Worm (Caenorhabditis elegans) whole organism, midembryonic: ENCODE data around the gene srx-135.

ENCODE experiments used
- T22C8.4 ChIP-seq: fragments of 200-800 bp; sonication (Bioruptor generic); IDR thresholded peaks from 2 replicates; pipeline ENCODE4 v1.3.6; 2022; ENCODE audit warnings: missing genetic modification characterization, missing compliant biosample characterization
- cog-1 ChIP-seq: sonication (generic microtip); optimal IDR thresholded peaks from 2 replicates; lab custom pipeline; 2016; ENCODE audit warnings: missing genetic modification characterization, missing compliant biosample characterization
- flt-1 ChIP-seq: fragments of 200-800 bp; sonication (Bioruptor generic); IDR thresholded peaks from 2 replicates; pipeline ENCODE4 v1.3.6; 2022; ENCODE audit warnings: missing genetic modification characterization, missing compliant biosample characterization
- klf-2 ChIP-seq: fragments of 200-800 bp; sonication (Bioruptor generic); conservative IDR thresholded peaks from 2 replicates; pipeline ENCODE4 v1.3.6; 2022; ENCODE audit warnings: missing genetic modification reagents, missing genetic modification characterization, missing compliant biosample characterization
- med-1 ChIP-seq: sonication (generic microtip); optimal IDR thresholded peaks from 2 replicates; lab custom pipeline; 2017; ENCODE audit warnings: missing genetic modification characterization, mild to moderate bottlenecking, missing compliant biosample characterization, antibody characterized with exemption, missing genetic modification reagents; ENCODE audit not compliant: insufficient read depth
- ref-1 ChIP-seq: fragments of 200-800 bp; sonication (Bioruptor generic); conservative IDR thresholded peaks from 2 replicates; pipeline ENCODE4 v1.3.6; 2022; ENCODE audit warnings: missing genetic modification reagents, missing genetic modification characterization, missing compliant biosample characterization
- tab-1 ChIP-seq: fragments of 200-800 bp; sonication (Bioruptor generic); IDR thresholded peaks from 2 replicates; pipeline ENCODE4 v1.3.6; 2022; ENCODE audit warnings: missing genetic modification characterization, missing compliant biosample characterization
- ztf-23 ChIP-seq: fragments of 200-800 bp; sonication (Bioruptor generic); IDR thresholded peaks from 2 replicates; pipeline ENCODE4 v1.3.6; 2022; ENCODE audit warnings: missing genetic modification reagents, missing genetic modification characterization, missing compliant biosample characterization
- ztf-29 ChIP-seq: fragments of 200-800 bp; sonication (Bioruptor generic); IDR thresholded peaks from 2 replicates; pipeline ENCODE4 v1.3.6; 2022; ENCODE audit warnings: missing genetic modification reagents, missing genetic modification characterization, missing compliant biosample characterization

- no peak for TF ChIP-seq ztf-29 (GFP tag; lab: Robert Waterston, UW)
- no peak for TF ChIP-seq flt-1 (GFP tag; lab: Robert Waterston, UW)
- no peak for TF ChIP-seq klf-2
- TF ChIP-seq ref-1, result no peak
- no peak for TF ChIP-seq ztf-23
- TF ChIP-seq tab-1 (GFP tag; lab: Robert Waterston, UW), result no peak
- no peak for TF ChIP-seq cog-1 (tag; lab: Kevin White, UChicago)
- no peak for TF ChIP-seq T22C8.4 (GFP tag; lab: Robert Waterston, UW)
- no peak for TF ChIP-seq med-1 (GFP tag; lab: Kevin White, UChicago)
Measured at ce11 chrV:13872895-13873294, 13.9 kb downstream of the srx-135 start, which contains the start of gene cpt-5.
